Worm (Caenorhabditis elegans) whole organism, young adult: ENCODE data around the gene T22C8.1.

Experiments
- B0261.1 ChIP-seq: sonication (generic microtip); optimal IDR thresholded peaks from 2 replicates; lab custom pipeline; 2016; ENCODE audit warnings: mild to moderate bottlenecking, missing genetic modification characterization, moderate library complexity, missing compliant biosample characterization
- C06A6.2 ChIP-seq: fragments of 200-800 bp; sonication (Bioruptor generic); conservative IDR thresholded peaks from 2 replicates; pipeline ENCODE4 v1.3.6; 2022; ENCODE audit warnings: missing genetic modification characterization, missing compliant biosample characterization
- F10E7.11 ChIP-seq: sonication (generic microtip); optimal IDR thresholded peaks from 2 replicates; lab custom pipeline; 2017; ENCODE audit warnings: mild to moderate bottlenecking, missing genetic modification characterization, moderate library complexity, missing compliant biosample characterization
- F22D6.2 ChIP-seq: sonication (generic microtip); optimal IDR thresholded peaks from 2 replicates; lab custom pipeline; 2016; ENCODE audit warnings: mild to moderate bottlenecking, missing genetic modification characterization, missing compliant biosample characterization
- F23B12.7 ChIP-seq: sonication (generic microtip); optimal IDR thresholded peaks from 2 replicates; lab custom pipeline; 2017; ENCODE audit warnings: missing genetic modification characterization, mild to moderate bottlenecking, missing compliant biosample characterization, antibody characterized with exemption, moderate library complexity; ENCODE audit not compliant: insufficient read depth
- F33H1.4 ChIP-seq: fragments of 200-800 bp; sonication (Bioruptor generic); IDR thresholded peaks from 2 replicates; pipeline ENCODE4 v1.3.6; 2022; ENCODE audit warnings: missing genetic modification reagents, missing genetic modification characterization, missing compliant biosample characterization
- K11D2.4 ChIP-seq: fragments of 200-800 bp; sonication (Bioruptor generic); IDR thresholded peaks from 2 replicates; pipeline ENCODE4 v1.3.6; 2022; ENCODE audit warnings: missing genetic modification reagents, missing genetic modification characterization, missing compliant biosample characterization
- K12H6.12 ChIP-seq: fragments of 200-800 bp; sonication (Bioruptor generic); optimal IDR thresholded peaks from 2 replicates; lab custom pipeline; 2018; ENCODE audit warnings: mild to moderate bottlenecking, missing genetic modification characterization, missing compliant biosample characterization
- T07F8.4 ChIP-seq: sonication (generic microtip); optimal IDR thresholded peaks from 2 replicates; lab custom pipeline; 2016; ENCODE audit warnings: mild to moderate bottlenecking, missing genetic modification characterization, moderate library complexity, missing compliant biosample characterization
- Y53G8AR.9 ChIP-seq: fragments of 200-800 bp; sonication (Bioruptor generic); conservative IDR thresholded peaks from 2 replicates; pipeline ENCODE4 v1.3.6; 2022; ENCODE audit warnings: missing genetic modification reagents, missing genetic modification characterization, missing compliant biosample characterization
- Y95B8A.8 ChIP-seq: fragments of 200-800 bp; sonication (Bioruptor generic); IDR thresholded peaks from 2 replicates; pipeline ENCODE4 v1.3.6; 2022; ENCODE audit warnings: missing genetic modification reagents, missing genetic modification characterization, missing compliant biosample characterization
- ama-1 ChIP-seq, 3 experiments: fragments of 150-350 bp in 1 of 3; sonication (generic microtip) in 2 of 3; optimal IDR thresholded peaks; 2 replicates each; lab custom pipeline; 2014 to 2018; ENCODE audit warnings: missing biosample characterization in 2 of 3, missing genetic modification characterization in 2 of 3, missing genetic modification reagents in 2 of 3
- aptf-3 ChIP-seq: fragments of 200-800 bp; sonication (Bioruptor generic); IDR thresholded peaks from 2 replicates; pipeline ENCODE4 v1.3.6; 2022; ENCODE audit warnings: missing genetic modification characterization, missing compliant biosample characterization
- attf-5 ChIP-seq: fragments of 200-800 bp; sonication (Bioruptor generic); optimal IDR thresholded peaks from 2 replicates; lab custom pipeline; 2018; ENCODE audit warnings: mild to moderate bottlenecking, missing genetic modification characterization, missing compliant biosample characterization
- bed-1 ChIP-seq: fragments of 200-800 bp; sonication (Bioruptor generic); IDR thresholded peaks from 2 replicates; pipeline ENCODE4 v1.3.6; 2022; ENCODE audit warnings: missing genetic modification reagents, missing genetic modification characterization, missing compliant biosample characterization
- cebp-1 ChIP-seq, 2 experiments: fragments of 200-800 bp in 1 of 2; sonication (Bioruptor generic) in 1 of 2; sonication (generic microtip) in 1 of 2; IDR thresholded peaks in 1 of 2; optimal IDR thresholded peaks in 1 of 2; 2 replicates each; pipeline versions ENCODE4 v1.3.6 to Lab custom; 2017 to 2022; ENCODE audit warnings: missing compliant biosample characterization in 2 of 2, missing genetic modification characterization in 2 of 2, mild to moderate bottlenecking in 1 of 2, missing genetic modification reagents in 1 of 2, moderate library complexity in 1 of 2
- ceh-27 ChIP-seq: fragments of 200-800 bp; sonication (Bioruptor generic); optimal IDR thresholded peaks from 2 replicates; lab custom pipeline; 2018; ENCODE audit warnings: mild to moderate bottlenecking, missing genetic modification characterization, moderate library complexity, missing compliant biosample characterization
- ceh-40 ChIP-seq: fragments of 200-800 bp; sonication (Bioruptor generic); IDR thresholded peaks from 2 replicates; pipeline ENCODE4 v1.3.6; 2022; ENCODE audit warnings: missing genetic modification characterization, missing compliant biosample characterization
- die-1 ChIP-seq: sonication (generic microtip); optimal IDR thresholded peaks from 2 replicates; lab custom pipeline; 2016; ENCODE audit warnings: missing genotype, mild to moderate bottlenecking, missing genetic modification characterization, missing compliant biosample characterization
- dpl-1 ChIP-seq: fragments of 150-350 bp; optimal IDR thresholded peaks from 2 replicates; lab custom pipeline; 2014; ENCODE audit warnings: missing biosample characterization, missing genetic modification reagents, missing genetic modification characterization
- efl-1 ChIP-seq: fragments of 150-350 bp; optimal IDR thresholded peaks from 2 replicates; lab custom pipeline; 2014; ENCODE audit warnings: missing biosample characterization, missing genetic modification reagents, missing genetic modification characterization
- ets-4 ChIP-seq: fragments of 200-800 bp; sonication (Bioruptor generic); optimal IDR thresholded peaks from 2 replicates; lab custom pipeline; 2018; ENCODE audit warnings: mild to moderate bottlenecking, missing genetic modification characterization, missing compliant biosample characterization
- him-1 ChIP-seq: sonication (generic microtip); optimal IDR thresholded peaks from 2 replicates; lab custom pipeline; 2016; ENCODE audit warnings: missing genotype, missing genetic modification reagents, missing genetic modification characterization, missing compliant biosample characterization
- hlh-26 ChIP-seq: fragments of 200-800 bp; sonication (Bioruptor generic); conservative IDR thresholded peaks from 2 replicates; pipeline ENCODE4 v1.3.6; 2022; ENCODE audit warnings: missing genetic modification reagents, missing genetic modification characterization, missing compliant biosample characterization
- hmg-1.2 ChIP-seq: fragments of 200-800 bp; sonication (Bioruptor generic); IDR thresholded peaks from 2 replicates; pipeline ENCODE4 v1.3.6; 2022; ENCODE audit warnings: missing genetic modification reagents, missing genetic modification characterization, missing compliant biosample characterization
- hsf-1 ChIP-seq: fragments of 200-800 bp; sonication (Bioruptor generic); IDR thresholded peaks from 2 replicates; pipeline ENCODE4 v1.3.6; 2022; ENCODE audit warnings: missing genetic modification reagents, missing genetic modification characterization, missing compliant biosample characterization
- lag-1 ChIP-seq: fragments of 200-800 bp; sonication (Bioruptor generic); IDR thresholded peaks from 2 replicates; pipeline ENCODE4 v1.3.6; 2022; ENCODE audit warnings: missing genetic modification reagents, missing genetic modification characterization, missing compliant biosample characterization
- lin-26 ChIP-seq: fragments of 200-800 bp; sonication (Bioruptor generic); IDR thresholded peaks from 2 replicates; pipeline ENCODE4 v1.3.6; 2022; ENCODE audit warnings: missing genetic modification reagents, missing genetic modification characterization, missing compliant biosample characterization
- lin-54 ChIP-seq: fragments of 200-800 bp; sonication (Bioruptor generic); optimal IDR thresholded peaks from 2 replicates; lab custom pipeline; 2018; ENCODE audit warnings: mild to moderate bottlenecking, missing genetic modification characterization, missing compliant biosample characterization
- madf-8 ChIP-seq: fragments of 200-800 bp; sonication (Bioruptor generic); conservative IDR thresholded peaks from 2 replicates; pipeline ENCODE4 v1.3.6; 2022; ENCODE audit warnings: missing genetic modification reagents, missing genetic modification characterization, missing compliant biosample characterization
- mcd-1 ChIP-seq: fragments of 200-800 bp; sonication (Bioruptor generic); IDR thresholded peaks from 2 replicates; pipeline ENCODE4 v1.3.6; 2022; ENCODE audit warnings: missing genetic modification reagents, missing genetic modification characterization, missing compliant biosample characterization
- mel-28 ChIP-seq: sonication (generic microtip); optimal IDR thresholded peaks from 2 replicates; lab custom pipeline; 2016; ENCODE audit warnings: borderline replicate concordance, mild to moderate bottlenecking, missing genetic modification characterization, missing compliant biosample characterization
- mes-4 ChIP-seq: sonication (generic microtip); optimal IDR thresholded peaks from 2 replicates; lab custom pipeline; 2016; ENCODE audit warnings: missing genotype, missing genetic modification characterization, missing compliant biosample characterization
- nhr-179 ChIP-seq: sonication (generic microtip); optimal IDR thresholded peaks from 2 replicates; lab custom pipeline; 2016; ENCODE audit warnings: mild to moderate bottlenecking, missing genetic modification characterization, missing compliant biosample characterization
- rpc-1 ChIP-seq, 2 experiments: fragments of 150-350 bp in 1 of 2; sonication (generic microtip) in 1 of 2; optimal IDR thresholded peaks; 2 replicates each; lab custom pipeline; 2014 to 2018; ENCODE audit warnings: missing biosample characterization in 1 of 2, missing genetic modification characterization in 1 of 2, missing genetic modification reagents in 1 of 2, missing genotype in 1 of 2
- snpc-3.4 ChIP-seq: sonication (generic microtip); optimal IDR thresholded peaks from 2 replicates; lab custom pipeline; 2017; ENCODE audit warnings: missing genetic modification characterization, mild to moderate bottlenecking, missing compliant biosample characterization, antibody characterized with exemption, moderate library complexity, missing genotype, missing genetic modification reagents
- snpc-4 ChIP-seq, 5 experiments: fragments of 150-350 bp in 1 of 5; sonication (generic microtip) in 4 of 5; optimal IDR thresholded peaks; 2 replicates each; lab custom pipeline; 2014 to 2018; ENCODE audit warnings: missing genetic modification characterization in 5 of 5, missing biosample characterization in 3 of 5, antibody characterized with exemption in 2 of 5, mild to moderate bottlenecking in 2 of 5, missing compliant biosample characterization in 2 of 5, missing genotype in 2 of 5, moderate library complexity in 2 of 5, missing genetic modification reagents in 1 of 5
- somi-1 ChIP-seq: fragments of 200-800 bp; sonication (Bioruptor generic); optimal IDR thresholded peaks from 2 replicates; lab custom pipeline; 2018; ENCODE audit warnings: mild to moderate bottlenecking, missing genetic modification characterization, missing compliant biosample characterization
- tbp1 ChIP-seq: fragments of 200-800 bp; sonication (Bioruptor generic); optimal IDR thresholded peaks from 2 replicates; lab custom pipeline; 2018; ENCODE audit warnings: mild to moderate bottlenecking, missing genetic modification characterization, missing compliant biosample characterization
- ztf-22 ChIP-seq: fragments of 200-800 bp; sonication (Bioruptor generic); optimal IDR thresholded peaks from 2 replicates; lab custom pipeline; 2018; ENCODE audit warnings: mild to moderate bottlenecking, missing genetic modification characterization, moderate library complexity, missing compliant biosample characterization
- ztf-6 ChIP-seq: fragments of 200-800 bp; sonication (Bioruptor generic); IDR thresholded peaks from 2 replicates; pipeline ENCODE4 v1.3.6; 2022; ENCODE audit warnings: missing genetic modification reagents, missing genetic modification characterization, missing compliant biosample characterization

The T22C8.1 gene

DNA sequence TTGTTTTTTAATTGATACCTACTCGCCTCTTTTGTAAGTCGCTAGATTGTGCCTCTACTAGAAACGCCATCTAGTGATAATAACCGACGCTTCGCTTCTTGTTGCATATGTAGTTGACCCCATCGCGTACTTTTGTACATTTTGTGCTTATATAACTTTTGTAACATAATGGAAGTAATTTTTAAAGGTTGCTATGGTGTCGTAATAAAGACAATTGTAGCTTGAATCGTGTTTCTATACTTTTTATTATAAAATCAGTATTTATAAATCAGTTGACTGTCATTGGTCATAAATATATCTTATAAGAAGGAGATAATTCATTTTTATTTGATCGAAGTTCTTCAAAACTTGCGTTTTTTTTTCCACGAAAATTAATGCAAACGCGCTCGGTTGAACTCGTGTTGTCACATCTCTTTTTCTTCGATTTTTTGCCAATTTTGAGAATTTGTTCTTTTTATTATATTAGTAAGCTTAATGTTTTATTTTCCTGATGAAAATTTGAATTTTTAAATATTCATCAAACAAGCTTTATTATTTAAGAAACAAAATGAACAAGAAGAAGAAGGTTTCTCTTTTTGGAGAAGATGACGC is 35.0 kb upstream of the T22C8.1 start, which contains the start of gene F54C9.9 (continued):
- peak; percentile 49 for TF ChIP-seq die-1 (tag; lab: Kevin White, UChicago)
- no peak for TF ChIP-seq ama-1 (optimal IDR thresholded peaks at IDR 0.05; lab: Kevin White, UChicago)
- peak in 1 of 2 experiments; percentile 77 for TF ChIP-seq ama-1 (GFP tag; optimal IDR thresholded peaks at IDR 0.05; lab: Kevin White, UChicago)
- TF ChIP-seq lin-54 (GFP tag; lab: Kevin White, UChicago) = peak; percentile 19
- peak; percentile 23 for TF ChIP-seq him-1 (tag; lab: Kevin White, UChicago)
- peak; percentile 28; the same call in 1 of the 2 replicates for TF ChIP-seq F33H1.4 (GFP tag; lab: Robert Waterston, UW)
- TF ChIP-seq Y53G8AR.9 = peak; percentile 71
- peak; percentile 32; the same call in 1 of the 2 replicates for TF ChIP-seq hmg-1.2 (GFP tag; lab: Robert Waterston, UW)
- TF ChIP-seq tbp1 (GFP tag; lab: Kevin White, UChicago) = peak; percentile 11
- TF ChIP-seq lin-26 (GFP tag; lab: Robert Waterston, UW) = peak; percentile 73
- no peak for TF ChIP-seq B0261.1
- TF ChIP-seq ceh-40 (GFP tag; lab: Robert Waterston, UW) = 0 out of 2 replicates have a peak, but pooled peaks have one; percentile 2
- peak; percentile 19 for TF ChIP-seq efl-1 (GFP tag; lab: Kevin White, UChicago)
- TF ChIP-seq Y95B8A.8 (GFP tag; lab: Robert Waterston, UW) = peak; percentile 77
- peak; percentile 6 for TF ChIP-seq F23B12.7
- peak; percentile 47 for TF ChIP-seq madf-8 (GFP tag; lab: Robert Waterston, UW)

DNA sequence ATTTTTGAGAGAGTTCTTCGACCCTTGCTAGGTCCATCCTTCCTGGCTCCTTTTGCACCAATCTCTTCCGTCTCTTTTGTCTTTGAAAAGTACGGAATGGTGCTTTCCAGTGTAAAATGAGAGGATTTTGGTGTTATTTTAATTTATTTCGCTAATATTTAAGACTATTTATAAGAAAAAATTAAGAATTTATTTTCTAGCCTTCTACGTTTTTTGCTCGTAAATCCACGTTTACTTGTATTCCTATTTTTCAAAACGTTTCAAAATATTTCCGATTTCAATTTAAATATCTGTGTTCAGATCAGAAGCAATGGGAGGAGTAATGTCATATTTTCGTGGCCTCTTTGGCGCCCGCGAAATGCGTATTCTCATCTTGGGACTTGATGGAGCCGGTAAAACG is 30.9 kb upstream of the T22C8.1 start, which contains the start of gene arl-1:
Gene arl-1 (plus strand): TSS at position 301 of the 400 bp plus-strand sequence.
- TF ChIP-seq lin-54 (GFP tag; lab: Kevin White, UChicago) = no peak
- 0 out of 2 replicates have a peak, but pooled peaks have one; percentile 6 for TF ChIP-seq aptf-3 (GFP tag; lab: Robert Waterston, UW)
- TF ChIP-seq F33H1.4 (GFP tag; lab: Robert Waterston, UW) = no peak

DNA sequence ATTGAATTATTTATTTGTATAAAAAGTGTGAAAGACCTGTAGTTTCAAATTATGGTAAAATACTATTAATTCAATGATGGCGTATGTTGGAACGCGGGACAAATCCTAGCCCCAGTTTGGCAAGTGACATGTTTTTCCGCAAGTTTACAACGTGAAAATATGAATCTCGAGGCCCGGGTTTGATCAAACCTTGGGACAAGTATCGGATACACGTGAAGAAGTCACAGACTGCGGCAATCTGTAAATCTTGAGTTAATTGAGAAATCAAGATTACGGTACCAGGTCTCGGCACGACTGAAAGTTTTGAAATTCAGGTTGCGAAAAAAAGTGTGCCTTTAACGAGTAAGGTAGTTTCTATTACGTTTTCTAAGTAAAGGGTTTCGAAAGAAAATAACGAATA is 29.5 kb upstream of the T22C8.1 start:
- TF ChIP-seq hlh-26 (GFP tag; lab: Robert Waterston, UW) (no peak), T07F8.4 (tag; lab: Kevin White, UChicago) (no peak), dpl-1 (GFP tag; lab: Kevin White, UChicago) (no peak), ets-4 (GFP tag; lab: Kevin White, UChicago) (no peak), lag-1 (no peak), aptf-3 (GFP tag; lab: Robert Waterston, UW) (peak; percentile 22; the same call in 1 of the 2 replicates), attf-5 (GFP tag; lab: Kevin White, UChicago) (no peak), F23B12.7 (no peak), hsf-1 (no peak), C06A6.2 (GFP tag; lab: Robert Waterston, UW) (no peak), lin-26 (GFP tag; lab: Robert Waterston, UW) (peak; percentile 55; the same call in 1 of the 2 replicates), K11D2.4 (GFP tag; lab: Robert Waterston, UW) (no peak), K12H6.12 (tag; lab: Kevin White, UChicago) (no peak), cebp-1 (GFP tag; IDR thresholded peaks at IDR 0.05; lab: Robert Waterston, UW) (no peak), cebp-1 (tag; optimal IDR thresholded peaks at IDR 0.05; lab: Kevin White, UChicago) (peak; percentile 7), somi-1 (no peak), bed-1 (GFP tag; lab: Robert Waterston, UW) (no peak), mes-4 (tag; lab: Kevin White, UChicago) (no peak), mcd-1 (no peak), nhr-179 (tag; lab: Kevin White, UChicago) (no peak), ztf-6 (GFP tag; lab: Robert Waterston, UW) (no peak), mel-28 (tag; lab: Kevin White, UChicago) (no peak), ztf-22 (GFP tag; lab: Kevin White, UChicago) (no peak), rpc-1 (optimal IDR thresholded peaks at IDR 0.05; lab: Kevin White, UChicago) (no peak), rpc-1 (tag; optimal IDR thresholded peaks at IDR 0.05; lab: Kevin White, UChicago) (no peak), snpc-3.4 (tag; lab: Kevin White, UChicago) (no peak), ceh-27 (GFP tag; lab: Kevin White, UChicago) (no peak), F22D6.2 (tag; lab: Kevin White, UChicago) (no peak), F10E7.11 (tag; lab: Kevin White, UChicago) (no peak), ama-1 (optimal IDR thresholded peaks at IDR 0.05; lab: Kevin White, UChicago) (no peak), ama-1 (GFP tag; optimal IDR thresholded peaks at IDR 0.05; lab: Kevin White, UChicago) (no peak), snpc-4 (GFP tag; optimal IDR thresholded peaks at IDR 0.05; lab: Kevin White, UChicago) (no peak), snpc-4 (tag; optimal IDR thresholded peaks at IDR 0.05; lab: Kevin White, UChicago) (no peak)
